Worm (Caenorhabditis elegans) whole organism, L4 larva: ENCODE results near the gene comt-1.

Source experiments
- F10B5.3 ChIP-seq: sonication (generic microtip); optimal IDR thresholded peaks from 2 replicates; lab custom pipeline; 2016; ENCODE audit warnings: mild to moderate bottlenecking, missing genetic modification characterization, missing compliant biosample characterization
- Y75B8A.6 ChIP-seq: fragments of 200-800 bp; sonication (Bioruptor generic); IDR thresholded peaks from 2 replicates; pipeline ENCODE4 v1.3.6; 2022; ENCODE audit warnings: missing genetic modification reagents, missing genetic modification characterization, missing compliant biosample characterization
- ceh-20 ChIP-seq: fragments of 200-800 bp; sonication (Bioruptor generic); IDR thresholded peaks from 2 replicates; pipeline ENCODE4 v1.3.6; 2022; ENCODE audit warnings: missing genetic modification reagents, missing genetic modification characterization, missing compliant biosample characterization
- ceh-28 ChIP-seq: fragments of 150-350 bp; optimal IDR thresholded peaks from 2 replicates; lab custom pipeline; 2014; ENCODE audit warnings: missing biosample characterization, missing genetic modification reagents, missing genetic modification characterization
- dpl-1 ChIP-seq: fragments of 150-350 bp; optimal IDR thresholded peaks from 2 replicates; lab custom pipeline; 2014; ENCODE audit warnings: missing biosample characterization, missing genetic modification reagents, missing genetic modification characterization
- fkh-10 ChIP-seq: fragments of 150-350 bp; optimal IDR thresholded peaks from 2 replicates; lab custom pipeline; 2014; ENCODE audit warnings: missing biosample characterization, missing genetic modification reagents, missing genetic modification characterization
- nhr-10 ChIP-seq: fragments of 150-350 bp; optimal IDR thresholded peaks from 2 replicates; lab custom pipeline; 2014; ENCODE audit warnings: missing biosample characterization, missing genetic modification characterization
- saeg-2 ChIP-seq: fragments of 200-800 bp; sonication (Bioruptor generic); IDR thresholded peaks from 2 replicates; pipeline ENCODE4 v1.3.6; 2022; ENCODE audit warnings: missing genetic modification reagents, missing genetic modification characterization, missing compliant biosample characterization
- tag-97 ChIP-seq: fragments of 200-800 bp; sonication (Bioruptor generic); IDR thresholded peaks from 2 replicates; pipeline ENCODE4 v1.3.6; 2022; ENCODE audit warnings: missing genetic modification characterization, missing compliant biosample characterization

DNA sequence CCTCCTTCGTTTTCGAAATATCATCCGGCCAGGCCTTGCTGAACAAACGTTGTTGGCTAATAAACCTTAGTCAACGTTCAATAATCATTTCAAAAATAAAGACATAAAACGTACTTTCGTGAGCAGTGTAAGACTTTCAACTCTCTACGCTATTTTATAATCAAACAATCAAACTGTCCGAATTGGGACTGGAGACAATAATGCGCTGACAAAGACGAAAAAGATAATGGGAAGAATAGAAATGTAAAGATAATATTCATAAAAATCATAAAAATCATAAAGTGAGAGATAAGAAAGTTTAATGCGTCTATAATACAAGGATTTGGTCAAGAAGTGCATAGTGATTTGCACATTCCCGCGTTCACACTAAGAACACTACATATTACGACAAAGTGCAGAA, 20.5 kb downstream of the comt-1 start:
- TF ChIP-seq dpl-1 (GFP tag; lab: Kevin White, UChicago), result no peak
- no peak for TF ChIP-seq tag-97
- no peak for TF ChIP-seq ceh-20 (GFP tag; lab: Robert Waterston, UW)
- TF ChIP-seq nhr-10 (tag; lab: Kevin White, UChicago), result no peak
- no peak for TF ChIP-seq ceh-28 (tag; lab: Kevin White, UChicago)
- no peak for TF ChIP-seq Y75B8A.6 (GFP tag; lab: Robert Waterston, UW)
- TF ChIP-seq saeg-2, result no peak
- TF ChIP-seq F10B5.3 (tag; lab: Kevin White, UChicago), result no peak
- TF ChIP-seq fkh-10 (GFP tag; lab: Kevin White, UChicago), result no peak
